Fruit fly (Drosophila melanogaster): ENCODE measurements around the gene CAH2.

dm6 chr3L:12145709-12146694 is 31.4 kb upstream of the CAH2 start, which contains the start of the genes eIF3l and Nrx-IV:
- no peak for TF ChIP-seq Myc (optimal IDR thresholded peaks at IDR 0.05)
- TF ChIP-seq ttk (optimal IDR thresholded peaks at IDR 0.05): no peak
- TF ChIP-seq insv (optimal IDR thresholded peaks at IDR 0.05): no peak
- TF ChIP-seq Sin3A (optimal IDR thresholded peaks at IDR 0.05): no peak
- no peak for TF ChIP-seq h (optimal IDR thresholded peaks at IDR 0.05)
- TF ChIP-seq psq (optimal IDR thresholded peaks at IDR 0.05): no peak
